Fruit fly (Drosophila melanogaster) whole organism, embryonic: ENCODE results near the gene CG7656.

Source experiments
- Atf-2 ChIP-seq: fragments of 200-800 bp; sonication (Bioruptor generic); optimal IDR thresholded peaks from 2 replicates; lab custom pipeline; 2016; ENCODE audit warnings: missing biosample characterization, missing genetic modification characterization
- Awh ChIP-seq: fragments of 200-800 bp; sonication (Bioruptor generic); IDR thresholded peaks from 2 replicates; pipeline ENCODE4, ENCODE4 v1.3.6; 2022; ENCODE audit warnings: missing biosample characterization, missing genetic modification characterization
- BtbVII ChIP-seq: fragments of 200-800 bp; sonication (Bioruptor generic); optimal IDR thresholded peaks from 3 replicates; lab custom pipeline; 2017; ENCODE audit warnings: missing biosample characterization, mild to moderate bottlenecking, missing genetic modification characterization
- CG1024 ChIP-seq: fragments of 200-800 bp; sonication (Bioruptor generic); IDR thresholded peaks from 2 replicates; pipeline ENCODE4 v1.3.6; 2022; ENCODE audit warnings: missing biosample characterization, missing genetic modification characterization
- CG11398 ChIP-seq: fragments of 200-800 bp; sonication (Bioruptor generic); optimal IDR thresholded peaks from 2 replicates; lab custom pipeline; 2016; ENCODE audit warnings: missing biosample characterization, missing genetic modification characterization
- CG12155 ChIP-seq: fragments of 200-800 bp; sonication (Bioruptor generic); optimal IDR thresholded peaks from 3 replicates; lab custom pipeline; 2016; ENCODE audit warnings: missing biosample characterization, missing genetic modification characterization
- CG13775 ChIP-seq: fragments of 200-800 bp; sonication (Bioruptor generic); optimal IDR thresholded peaks from 3 replicates; lab custom pipeline; 2017; ENCODE audit warnings: missing biosample characterization, mild to moderate bottlenecking, missing genetic modification characterization
- CG14667 ChIP-seq: fragments of 200-800 bp; sonication (Bioruptor generic); IDR thresholded peaks from 2 replicates; pipeline ENCODE4 v1.3.6; 2022; ENCODE audit warnings: missing biosample characterization, missing genetic modification characterization
- CG17328 ChIP-seq: fragments of 200-800 bp; sonication (Bioruptor generic); IDR thresholded peaks from 2 replicates; pipeline ENCODE4 v1.3.6; 2022; ENCODE audit warnings: missing biosample characterization, missing genetic modification characterization
- CG17612 ChIP-seq: fragments of 200-800 bp; sonication (Bioruptor generic); IDR thresholded peaks from 2 replicates; pipeline ENCODE4 v1.3.6; 2022; ENCODE audit warnings: missing biosample characterization, missing genetic modification characterization
- CG2120 ChIP-seq: fragments of 200-800 bp; sonication (Bioruptor generic); optimal IDR thresholded peaks from 3 replicates; lab custom pipeline; 2016; ENCODE audit warnings: missing biosample characterization, missing genetic modification characterization
- CG3065 ChIP-seq: fragments of 200-800 bp; sonication (Bioruptor generic); optimal IDR thresholded peaks from 2 replicates; lab custom pipeline; 2016; ENCODE audit warnings: missing biosample characterization, missing genetic modification characterization
- CG31224 ChIP-seq: fragments of 200-800 bp; sonication (Bioruptor generic); IDR thresholded peaks from 2 replicates; pipeline ENCODE4 v1.3.6; 2022; ENCODE audit warnings: missing biosample characterization, missing genetic modification characterization
- CG32772 ChIP-seq: fragments of 200-800 bp; sonication (Bioruptor generic); IDR thresholded peaks from 2 replicates; pipeline ENCODE4 v1.3.6; 2022; ENCODE audit warnings: missing biosample characterization, missing genetic modification characterization
- CG4282 ChIP-seq: fragments of 200-800 bp; sonication (Bioruptor generic); optimal IDR thresholded peaks from 2 replicates; lab custom pipeline; 2016; ENCODE audit warnings: missing biosample characterization, missing genetic modification characterization
- CG43689 ChIP-seq: fragments of 200-800 bp; sonication (Bioruptor generic); IDR thresholded peaks from 2 replicates; pipeline ENCODE4 v1.3.6; 2022; ENCODE audit warnings: missing biosample characterization, missing genetic modification characterization
- CG5953 ChIP-seq: fragments of 200-800 bp; sonication (Bioruptor generic); IDR thresholded peaks from 2 replicates; pipeline ENCODE4 v1.3.6; 2022; ENCODE audit warnings: missing biosample characterization, missing genetic modification characterization
- CG6683 ChIP-seq: fragments of 200-800 bp; sonication (Bioruptor generic); optimal IDR thresholded peaks from 2 replicates; lab custom pipeline; 2017; ENCODE audit warnings: missing biosample characterization, mild to moderate bottlenecking, missing genetic modification characterization, missing genetic modification reagents
- CG8924 ChIP-seq: fragments of 200-800 bp; optimal IDR thresholded peaks from 3 replicates; lab custom pipeline; 2019; ENCODE audit warnings: missing biosample characterization, mild to moderate bottlenecking, missing genetic modification characterization, moderate library complexity
- CG9932 ChIP-seq: fragments of 200-800 bp; sonication (Bioruptor generic); IDR thresholded peaks from 2 replicates; pipeline ENCODE4 v1.3.6; 2022; ENCODE audit warnings: missing biosample characterization, missing genetic modification characterization
- CoRest ChIP-seq: fragments of 200-800 bp; sonication (Bioruptor generic); optimal IDR thresholded peaks from 3 replicates; lab custom pipeline; 2018; ENCODE audit warnings: missing biosample characterization, mild to moderate bottlenecking, missing genetic modification characterization, moderate library complexity
- Dad ChIP-seq: fragments of 200-800 bp; sonication (Bioruptor generic); optimal IDR thresholded peaks from 3 replicates; lab custom pipeline; 2016; ENCODE audit warnings: missing biosample characterization, missing genetic modification characterization
- Dek ChIP-seq: fragments of 200-800 bp; sonication (Bioruptor generic); optimal IDR thresholded peaks from 3 replicates; lab custom pipeline; 2019; ENCODE audit warnings: missing biosample characterization, mild to moderate bottlenecking, missing genetic modification characterization, moderate library complexity
- Dip3 ChIP-seq: fragments of 200-800 bp; sonication (Bioruptor generic); optimal IDR thresholded peaks from 3 replicates; lab custom pipeline; 2016; ENCODE audit warnings: missing biosample characterization, missing genetic modification characterization
- Fer3 ChIP-seq: fragments of 200-800 bp; sonication (Bioruptor generic); optimal IDR thresholded peaks from 2 replicates; lab custom pipeline; 2018; ENCODE audit warnings: missing biosample characterization, mild to moderate bottlenecking, missing genetic modification characterization, moderate library complexity
- GATAe ChIP-seq: fragments of 200-800 bp; sonication (Bioruptor generic); conservative IDR thresholded peaks from 2 replicates; pipeline ENCODE4 v1.3.6; 2022; ENCODE audit warnings: missing biosample characterization, missing genetic modification characterization
- Hsf ChIP-seq: fragments of 200-800 bp; sonication (Bioruptor generic); optimal IDR thresholded peaks from 3 replicates; lab custom pipeline; 2016; ENCODE audit warnings: missing biosample characterization, missing genetic modification characterization
- Lim3 ChIP-seq: fragments of 200-800 bp; sonication (Bioruptor generic); IDR thresholded peaks from 2 replicates; pipeline ENCODE4 v1.3.6; 2022; ENCODE audit warnings: missing biosample characterization, missing genetic modification characterization
- Lpt ChIP-seq: fragments of >200 bp; optimal IDR thresholded peaks from 2 replicates; lab custom pipeline; 2018; ENCODE audit warnings: missing biosample characterization, missing genetic modification characterization
- Max ChIP-seq: fragments of 200-800 bp; sonication (Bioruptor generic); optimal IDR thresholded peaks from 2 replicates; lab custom pipeline; 2016; ENCODE audit warnings: missing biosample characterization, mild to moderate bottlenecking, missing genetic modification characterization
- Rfx ChIP-seq: fragments of 200-800 bp; sonication (Bioruptor generic); IDR thresholded peaks from 2 replicates; pipeline ENCODE4 v1.3.6; 2022; ENCODE audit warnings: missing biosample characterization, missing genetic modification characterization
- danr ChIP-seq: fragments of 200-800 bp; sonication (Bioruptor generic); IDR thresholded peaks from 2 replicates; pipeline ENCODE4 v1.3.6; 2022; ENCODE audit warnings: missing biosample characterization, missing genetic modification characterization
- exex ChIP-seq: fragments of 200-800 bp; sonication (Bioruptor generic); optimal IDR thresholded peaks from 4 replicates; lab custom pipeline; 2018; ENCODE audit warnings: missing biosample characterization, mild to moderate bottlenecking, missing genetic modification characterization, moderate library complexity
- eyg ChIP-seq: fragments of 200-800 bp; sonication (Bioruptor generic); optimal IDR thresholded peaks from 3 replicates; lab custom pipeline; 2016; ENCODE audit warnings: missing biosample characterization, missing genetic modification characterization
- gcm2 ChIP-seq: fragments of 200-800 bp; sonication (Bioruptor generic); optimal IDR thresholded peaks from 2 replicates; lab custom pipeline; 2016; ENCODE audit warnings: missing biosample characterization, missing genetic modification characterization
- gem ChIP-seq: fragments of 200-800 bp; sonication (Bioruptor generic); optimal IDR thresholded peaks from 2 replicates; lab custom pipeline; 2019; ENCODE audit warnings: missing biosample characterization, mild to moderate bottlenecking, missing genetic modification characterization, moderate library complexity
- kay ChIP-seq: fragments of 200-800 bp; sonication (Bioruptor generic); optimal IDR thresholded peaks from 2 replicates; lab custom pipeline; 2016; ENCODE audit warnings: missing biosample characterization, missing genetic modification characterization
- lola ChIP-seq, 3 experiments: fragments of >200 bp in 2 of 3; fragments of 200-800 bp in 1 of 3; sonication (Bioruptor generic) in 1 of 3; optimal IDR thresholded peaks; 2 replicates each; lab custom pipeline; 2017 to 2019; ENCODE audit warnings: missing biosample characterization in 3 of 3, missing genetic modification characterization in 3 of 3, mild to moderate bottlenecking in 1 of 3, moderate library complexity in 1 of 3
- nau ChIP-seq: fragments of 200-800 bp; sonication (Bioruptor generic); optimal IDR thresholded peaks from 3 replicates; lab custom pipeline; 2017; ENCODE audit warnings: missing biosample characterization, mild to moderate bottlenecking, missing genetic modification characterization, missing genetic modification reagents
- nmo ChIP-seq: fragments of 200-800 bp; sonication (Bioruptor generic); optimal IDR thresholded peaks from 2 replicates; lab custom pipeline; 2018; ENCODE audit warnings: missing biosample characterization, mild to moderate bottlenecking, missing genetic modification characterization, moderate library complexity
- odd ChIP-seq: fragments of 200-800 bp; sonication (Bioruptor generic); optimal IDR thresholded peaks from 2 replicates; lab custom pipeline; 2017; ENCODE audit warnings: missing biosample characterization, mild to moderate bottlenecking, missing genetic modification characterization
- pum ChIP-seq: fragments of 200-800 bp; sonication (Bioruptor generic); optimal IDR thresholded peaks from 2 replicates; lab custom pipeline; 2016; ENCODE audit warnings: missing biosample characterization, missing genetic modification characterization
- run ChIP-seq: fragments of 200-800 bp; sonication (Bioruptor generic); optimal IDR thresholded peaks from 3 replicates; lab custom pipeline; 2018; ENCODE audit warnings: missing biosample characterization, mild to moderate bottlenecking, missing genetic modification characterization
- scrt ChIP-seq: fragments of 200-800 bp; sonication (Bioruptor generic); optimal IDR thresholded peaks from 2 replicates; lab custom pipeline; 2018; ENCODE audit warnings: missing biosample characterization, mild to moderate bottlenecking, missing genetic modification characterization, moderate library complexity
- sens-2 ChIP-seq: fragments of 200-800 bp; sonication (Bioruptor generic); IDR thresholded peaks from 2 replicates; pipeline ENCODE4 v1.3.6; 2022; ENCODE audit warnings: missing biosample characterization, missing genetic modification characterization
- toy ChIP-seq: fragments of 200-800 bp; sonication (Bioruptor generic); IDR thresholded peaks from 2 replicates; pipeline ENCODE4 v1.3.6; 2022; ENCODE audit warnings: missing biosample characterization, missing genetic modification characterization
- trh ChIP-seq: fragments of 200-800 bp; sonication (Bioruptor generic); optimal IDR thresholded peaks from 2 replicates; lab custom pipeline; 2016; ENCODE audit warnings: missing biosample characterization, missing genetic modification characterization
- wek ChIP-seq: fragments of 200-800 bp; sonication (Bioruptor generic); optimal IDR thresholded peaks from 3 replicates; lab custom pipeline; 2018; ENCODE audit warnings: missing biosample characterization, mild to moderate bottlenecking, missing genetic modification characterization, moderate library complexity
- z ChIP-seq: fragments of 200-800 bp; sonication (Bioruptor generic); IDR thresholded peaks from 3 replicates; pipeline ENCODE4 v1.3.6; 2022; ENCODE audit warnings: missing biosample characterization, missing genetic modification characterization
- zfh2 ChIP-seq: fragments of 200-800 bp; sonication (Bioruptor generic); optimal IDR thresholded peaks from 2 replicates; lab custom pipeline; 2016; ENCODE audit warnings: missing biosample characterization, missing genetic modification characterization

Gene CG7656

DNA sequence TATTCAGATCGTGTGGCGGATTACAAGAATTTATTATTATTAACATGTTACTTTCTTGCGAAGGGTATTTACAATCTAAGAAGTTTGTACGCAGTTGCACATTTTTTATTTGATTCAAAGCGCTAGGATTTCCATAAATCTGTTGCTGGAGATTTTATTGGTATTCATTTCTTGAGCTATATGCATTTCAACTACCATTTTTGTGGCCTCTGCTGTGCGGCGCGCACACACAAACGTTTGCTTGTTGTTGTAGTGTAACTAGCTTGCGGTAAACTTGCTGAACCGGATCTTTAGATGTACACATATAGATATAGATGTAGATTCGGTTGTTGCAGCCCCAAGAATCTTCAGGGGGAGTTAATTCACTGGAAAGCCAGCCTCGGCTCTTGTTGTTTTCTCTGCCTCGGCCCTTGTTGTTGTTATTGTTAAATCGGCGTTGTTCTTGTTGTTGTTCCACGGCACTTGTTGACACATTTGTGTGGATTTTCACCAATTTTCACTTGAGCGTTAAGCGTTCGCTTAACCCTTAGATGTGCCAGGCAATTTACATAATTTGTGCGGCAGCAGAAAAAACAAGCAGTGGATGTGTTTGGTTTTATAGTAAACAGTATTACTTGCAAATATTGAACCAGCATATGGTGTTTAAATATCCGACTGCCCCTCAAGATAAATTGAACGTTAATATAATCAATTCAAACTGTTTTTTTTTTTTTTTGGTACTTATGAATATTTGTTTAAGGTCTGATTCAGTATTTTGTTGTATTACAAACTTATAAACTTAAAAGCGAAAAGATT, 3.0 kb upstream of the CG7656 start (continued):
- TF ChIP-seq CG12155 (peak; percentile 4), run (tag; lab: Kevin White, UChicago) (no peak), pum (no peak), nmo (GFP tag; lab: Kevin White, UChicago) (no peak), gcm2 (no peak), odd (GFP tag; lab: Kevin White, UChicago) (peak; percentile 27), CG5953 (no peak), CG1024 (GFP tag; lab: Robert Waterston, UW) (no peak), CG17612 (no peak), Dek (tag; lab: Kevin White, UChicago) (peak; percentile 40), Dad (GFP tag; lab: Kevin White, UChicago) (no peak), toy (no peak), eyg (peak; percentile 15), Rfx (peak; percentile 49), CG6683 (no peak), CG17328 (0 out of 2 replicates have a peak, but pooled peaks have one; percentile 15), CG13775 (GFP tag; lab: Kevin White, UChicago) (no peak), z (GFP tag; lab: Robert Waterston, UW) (0 out of 3 replicates have a peak, but pooled peaks have one; percentile 5), CG14667 (GFP tag; lab: Robert Waterston, UW) (no peak), Atf-2 (GFP tag; lab: Kevin White, UChicago) (no peak), trh (GFP tag; lab: Kevin White, UChicago) (no peak), CG32772 (GFP tag; lab: Robert Waterston, UW) (no peak), BtbVII (peak; percentile 22), Dip3 (no peak), CoRest (tag; lab: Kevin White, UChicago) (peak; percentile 38), scrt (GFP tag; lab: Kevin White, UChicago) (peak; percentile 26), CG4282 (GFP tag; lab: Kevin White, UChicago) (no peak), kay (GFP tag; lab: Kevin White, UChicago) (no peak), CG9932 (GFP tag; lab: Robert Waterston, UW) (no peak), wek (GFP tag; lab: Kevin White, UChicago) (peak; percentile 3), CG8924 (tag; lab: Kevin White, UChicago) (peak; percentile 38), CG43689 (no peak), GATAe (no peak), danr (GFP tag; lab: Robert Waterston, UW) (peak; percentile 35; the same call in 1 of the 2 replicates), CG3065 (GFP tag; lab: Kevin White, UChicago) (no peak), Max (GFP tag; lab: Kevin White, UChicago) (no peak), Hsf (GFP tag; lab: Kevin White, UChicago) (no peak), lola (GFP tag; optimal IDR thresholded peaks at IDR 0.05; lab: Kevin White, UChicago) (no peak), Lpt (GFP tag; lab: Kevin White, UChicago) (no peak), exex (tag; lab: Kevin White, UChicago) (peak; percentile 19), nau (GFP tag; lab: Kevin White, UChicago) (peak; percentile 48), gem (tag; lab: Kevin White, UChicago) (peak; percentile 53), CG11398 (GFP tag; lab: Kevin White, UChicago) (no peak), CG2120 (GFP tag; lab: Kevin White, UChicago) (no peak), sens-2 (0 out of 2 replicates have a peak, but pooled peaks have one; percentile 15), Lim3 (GFP tag; lab: Robert Waterston, UW) (no peak), zfh2 (no peak), Awh (GFP tag; lab: Robert Waterston, UW) (peak; percentile 40; the same call in 1 of the 2 replicates), Fer3 (tag; lab: Kevin White, UChicago) (peak; percentile 9), CG31224 (GFP tag; lab: Robert Waterston, UW) (peak; percentile 37)
